Worm (Caenorhabditis elegans) whole organism, L4 larva: ENCODE results near the gene K01A6.6.

Experiments
- F10B5.3 ChIP-seq: sonication (generic microtip); optimal IDR thresholded peaks from 2 replicates; lab custom pipeline; 2016; ENCODE audit warnings: mild to moderate bottlenecking, missing genetic modification characterization, missing compliant biosample characterization
- F37D6.2 ChIP-seq: sonication (generic microtip); optimal IDR thresholded peaks from 2 replicates; lab custom pipeline; 2016; ENCODE audit warnings: mild to moderate bottlenecking, missing genetic modification characterization, missing compliant biosample characterization
- F44E2.7 ChIP-seq: fragments of 200-800 bp; sonication (Bioruptor generic); IDR thresholded peaks from 2 replicates; pipeline ENCODE4 v2.1.2; 2022; ENCODE audit warnings: missing genetic modification characterization, missing compliant biosample characterization
- T20F7.1 ChIP-seq: fragments of 200-800 bp; sonication (Bioruptor generic); optimal IDR thresholded peaks from 2 replicates; lab custom pipeline; 2018; ENCODE audit warnings: mild to moderate bottlenecking, missing genetic modification characterization, missing compliant biosample characterization
- T26A8.4 ChIP-seq: fragments of 200-800 bp; sonication (Bioruptor generic); IDR thresholded peaks from 2 replicates; pipeline ENCODE4 v1.3.6; 2022; ENCODE audit warnings: missing genetic modification characterization, missing compliant biosample characterization
- Y48G9A.11 ChIP-seq: fragments of 200-800 bp; sonication (Bioruptor generic); IDR thresholded peaks from 2 replicates; pipeline ENCODE4 v1.3.6; 2022; ENCODE audit warnings: missing genetic modification reagents, missing genetic modification characterization, missing compliant biosample characterization
- Y5F2A.4 ChIP-seq: fragments of 200-800 bp; sonication (Bioruptor generic); optimal IDR thresholded peaks from 2 replicates; lab custom pipeline; 2018; ENCODE audit warnings: mild to moderate bottlenecking, missing genetic modification characterization, missing compliant biosample characterization
- ZK546.5 ChIP-seq, 2 experiments: sonication (generic microtip); optimal IDR thresholded peaks; 2 replicates each; lab custom pipeline; 2017; ENCODE audit warnings: missing biosample characterization in 2 of 2, missing genetic modification characterization in 2 of 2
- aha-1 ChIP-seq: fragments of 150-350 bp; peaks from one replicate; lab custom pipeline; 2014; ENCODE audit warnings: missing biosample characterization, missing genetic modification characterization
- ceh-28 ChIP-seq: fragments of 150-350 bp; optimal IDR thresholded peaks from 2 replicates; lab custom pipeline; 2014; ENCODE audit warnings: missing biosample characterization, missing genetic modification reagents, missing genetic modification characterization
- cey-2 ChIP-seq: sonication (generic microtip); optimal IDR thresholded peaks from 3 replicates; lab custom pipeline; 2017; ENCODE audit warnings: missing genetic modification characterization, mild to moderate bottlenecking, missing compliant biosample characterization, antibody characterized with exemption, borderline replicate concordance; ENCODE audit not compliant: insufficient read depth
- daf-12 ChIP-seq: fragments of 150-350 bp; optimal IDR thresholded peaks from 2 replicates; lab custom pipeline; 2014; ENCODE audit warnings: missing biosample characterization, missing genetic modification reagents, missing genetic modification characterization
- daf-16 ChIP-seq, 3 experiments: sonication (generic microtip); optimal IDR thresholded peaks; 2 replicates each; lab custom pipeline; 2016 to 2017; ENCODE audit warnings: missing genetic modification characterization in 3 of 3, missing genetic modification reagents in 3 of 3, mild to moderate bottlenecking in 2 of 3, missing compliant biosample characterization in 2 of 3, missing biosample characterization in 1 of 3, moderate library complexity in 1 of 3
- daf-19 ChIP-seq: fragments of 200-800 bp; sonication (Bioruptor generic); conservative IDR thresholded peaks from 2 replicates; pipeline ENCODE4 v1.3.6; 2022; ENCODE audit warnings: missing genetic modification characterization, missing compliant biosample characterization
- daf-8 ChIP-seq: fragments of 200-800 bp; sonication (Bioruptor generic); IDR thresholded peaks from 2 replicates; pipeline ENCODE4 v1.3.6; 2022; ENCODE audit warnings: missing genetic modification characterization, missing compliant biosample characterization
- dmd-8 ChIP-seq: fragments of 200-800 bp; sonication (Bioruptor generic); IDR thresholded peaks from 2 replicates; pipeline ENCODE4 v1.3.6; 2022; ENCODE audit warnings: missing genetic modification characterization, missing compliant biosample characterization
- dpl-1 ChIP-seq: fragments of 150-350 bp; optimal IDR thresholded peaks from 2 replicates; lab custom pipeline; 2014; ENCODE audit warnings: missing biosample characterization, missing genetic modification reagents, missing genetic modification characterization
- hif-1 ChIP-seq, 2 experiments: sonication (generic microtip); optimal IDR thresholded peaks; 2 replicates each; lab custom pipeline; 2016 to 2017; ENCODE audit warnings: missing compliant biosample characterization in 2 of 2, missing genetic modification characterization in 2 of 2, missing genetic modification reagents in 2 of 2, missing genotype in 2 of 2, mild to moderate bottlenecking in 1 of 2
- hlh-11 ChIP-seq: fragments of 200-800 bp; sonication (Bioruptor generic); optimal IDR thresholded peaks from 2 replicates; lab custom pipeline; 2018; ENCODE audit warnings: mild to moderate bottlenecking, missing genetic modification characterization, missing compliant biosample characterization
- hlh-30 ChIP-seq: sonication (generic microtip); optimal IDR thresholded peaks from 2 replicates; lab custom pipeline; 2017; ENCODE audit warnings: antibody characterized with exemption, mild to moderate bottlenecking, missing genetic modification characterization, missing compliant biosample characterization; ENCODE audit not compliant: insufficient read depth
- lin-15B ChIP-seq: fragments of 150-350 bp; sonication (generic microtip); optimal IDR thresholded peaks from 3 replicates; lab custom pipeline; 2014; ENCODE audit warnings: missing biosample characterization, missing genetic modification characterization
- lin-39 ChIP-seq: fragments of 150-350 bp; optimal IDR thresholded peaks from 2 replicates; lab custom pipeline; 2014; ENCODE audit warnings: missing biosample characterization, missing genetic modification reagents, missing genetic modification characterization
- lir-3 ChIP-seq: sonication (generic microtip); optimal IDR thresholded peaks from 2 replicates; lab custom pipeline; 2016; ENCODE audit warnings: mild to moderate bottlenecking, missing genetic modification characterization, missing compliant biosample characterization
- mxl-3 ChIP-seq: fragments of 200-800 bp; sonication (Bioruptor generic); optimal IDR thresholded peaks from 2 replicates; lab custom pipeline; 2018; ENCODE audit warnings: mild to moderate bottlenecking, missing genetic modification characterization, missing compliant biosample characterization
- nhr-11 ChIP-seq: fragments of 150-350 bp; optimal IDR thresholded peaks from 2 replicates; lab custom pipeline; 2014; ENCODE audit warnings: missing biosample characterization, missing genetic modification characterization
- nhr-111 ChIP-seq: fragments of 200-800 bp; sonication (Bioruptor generic); optimal IDR thresholded peaks from 2 replicates; lab custom pipeline; 2018; ENCODE audit warnings: mild to moderate bottlenecking, missing genetic modification characterization, missing compliant biosample characterization
- nhr-237 ChIP-seq: sonication (generic microtip); optimal IDR thresholded peaks from 2 replicates; lab custom pipeline; 2017; ENCODE audit warnings: missing biosample characterization, missing genetic modification characterization
- nhr-28 ChIP-seq: fragments of 150-350 bp; optimal IDR thresholded peaks from 2 replicates; lab custom pipeline; 2014; ENCODE audit warnings: missing biosample characterization, missing genetic modification characterization
- nhr-76 ChIP-seq: fragments of 150-350 bp; optimal IDR thresholded peaks from 2 replicates; lab custom pipeline; 2014; ENCODE audit warnings: missing biosample characterization, missing genetic modification characterization
- pha-4 ChIP-seq, 2 experiments: fragments of 150-350 bp in 1 of 2; fragments of 200-800 bp in 1 of 2; sonication (Bioruptor generic) in 1 of 2; IDR thresholded peaks in 1 of 2; optimal IDR thresholded peaks in 1 of 2; 2 replicates each; pipeline versions ENCODE4 v1.3.6 to Lab custom; 2014 to 2022; ENCODE audit warnings: missing genetic modification characterization in 2 of 2, missing genetic modification reagents in 2 of 2, missing biosample characterization in 1 of 2, missing compliant biosample characterization in 1 of 2
- saeg-2 ChIP-seq: fragments of 200-800 bp; sonication (Bioruptor generic); IDR thresholded peaks from 2 replicates; pipeline ENCODE4 v1.3.6; 2022; ENCODE audit warnings: missing genetic modification reagents, missing genetic modification characterization, missing compliant biosample characterization
- unc-130 ChIP-seq: sonication (generic microtip); optimal IDR thresholded peaks from 2 replicates; lab custom pipeline; 2016; ENCODE audit warnings: missing genetic modification reagents, missing genetic modification characterization, missing compliant biosample characterization
- unc-62 ChIP-seq, 3 experiments: fragments of 150-350 bp in 1 of 3; sonication (generic microtip); optimal IDR thresholded peaks in 2 of 3; peaks in 1 of 3; 1 replicate in 1 of 3; 2 replicates in 2 of 3; lab custom pipeline; 2014 to 2017; ENCODE audit warnings: missing biosample characterization in 3 of 3, missing genetic modification characterization in 3 of 3, missing genetic modification reagents in 3 of 3, missing genotype in 1 of 3

The K01A6.6 gene

DNA sequence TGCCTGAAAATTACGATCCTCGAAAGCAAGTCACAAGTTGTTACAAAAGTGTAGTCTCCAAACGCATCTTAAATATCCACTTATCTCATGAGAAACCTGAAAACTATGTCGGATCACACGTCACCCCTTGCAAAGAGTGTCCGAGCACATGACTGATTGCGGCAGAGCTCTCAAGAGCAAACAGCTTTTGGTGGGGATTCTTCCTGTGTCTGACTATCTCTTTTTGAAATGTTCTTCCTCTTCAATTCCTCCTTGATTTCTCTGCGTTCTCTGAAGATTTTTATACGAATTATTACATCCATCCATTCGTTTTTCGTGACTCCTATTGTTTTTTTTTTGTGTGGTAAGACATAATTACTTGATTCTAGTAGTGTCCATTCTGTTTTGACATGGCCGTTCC is 13.7 kb downstream of the K01A6.6 start, which contains the start of gene T12A7.6:
T12A7.6 (plus strand) TSS at position 369 of the 400 bp plus-strand sequence.
- TF ChIP-seq nhr-11 (tag; lab: Kevin White, UChicago) (peak; percentile 92), hif-1 (tag; optimal IDR thresholded peaks at IDR 0.05; lab: Kevin White, UChicago) (peak in 1 of 2 experiments; percentile 5), nhr-237 (tag; lab: Kevin White, UChicago) (no peak), lin-39 (tag; lab: Kevin White, UChicago) (no peak), nhr-28 (tag; lab: Kevin White, UChicago) (peak; percentile 6), hlh-30 (peak; percentile 3), daf-16 (GFP tag; optimal IDR thresholded peaks at IDR 0.05; lab: Kevin White, UChicago) (peak in 1 of 2 experiments; percentile 5), daf-16 (tag; optimal IDR thresholded peaks at IDR 0.05; lab: Kevin White, UChicago) (no peak), unc-62 (GFP tag; optimal IDR thresholded peaks at IDR 0.05 in 1 of 2; lab: Kevin White, UChicago) (peak in 1 of 2 experiments; percentile 57), unc-62 (tag; optimal IDR thresholded peaks at IDR 0.05; lab: Kevin White, UChicago) (no peak), hlh-11 (peak; percentile 32)

- TF ChIP-seq saeg-2 (GFP tag; lab: Robert Waterston, UW) (no peak), T20F7.1 (GFP tag; lab: Kevin White, UChicago) (no peak), daf-19 (no peak), hif-1 (tag; optimal IDR thresholded peaks at IDR 0.05; lab: Kevin White, UChicago) (no peak), nhr-76 (no peak), ceh-28 (tag; lab: Kevin White, UChicago) (no peak), Y5F2A.4 (GFP tag; lab: Kevin White, UChicago) (no peak), F10B5.3 (tag; lab: Kevin White, UChicago) (no peak), T26A8.4 (GFP tag; lab: Robert Waterston, UW) (no peak), nhr-11 (tag; lab: Kevin White, UChicago) (no peak), lir-3 (tag; lab: Kevin White, UChicago) (no peak), cey-2 (no peak), daf-8 (GFP tag; lab: Robert Waterston, UW) (no peak)
Observed at ce11 chrIV:11754328-11754727, 19.2 kb downstream of the K01A6.6 start, which contains the start of gene scl-18. TSS of gene scl-18 (minus strand) at chrIV:11754428.

- TF ChIP-seq aha-1 (tag; lab: Kevin White, UChicago) (peak; percentile 56), nhr-28 (tag; lab: Kevin White, UChicago) (no peak)
Observed at ce11 chrIV:11755003-11755402, 19.9 kb downstream of the K01A6.6 start, which contains the start of gene T12A7.10. TSS of gene T12A7.10 (minus strand) at chrIV:11755103.

DNA sequence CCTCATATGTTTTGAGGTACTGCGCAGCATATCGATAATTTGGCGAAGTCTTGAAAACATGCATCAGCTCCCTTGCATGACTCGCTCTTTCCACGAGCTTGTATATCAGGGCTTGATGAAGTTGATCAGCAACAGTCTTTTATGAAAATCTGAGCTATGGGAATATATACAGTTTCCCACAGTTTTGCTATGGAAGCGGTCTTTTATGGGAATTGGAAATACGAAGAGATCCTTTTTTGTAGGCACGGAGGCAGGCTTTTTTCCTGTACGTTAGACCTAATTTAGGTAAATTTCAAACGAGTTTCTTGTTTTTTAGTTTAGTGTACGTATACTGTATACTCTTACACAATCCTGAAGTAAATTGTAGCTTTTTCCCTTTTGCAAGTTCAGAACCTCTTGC is 20.8 kb downstream of the K01A6.6 start, which contains the start of gene T12A7.9:
T12A7.9 (minus strand) TSS at position 101 of the 400 bp plus-strand sequence.
- TF ChIP-seq F37D6.2 (tag; lab: Kevin White, UChicago) (no peak), lin-15B (no peak), pha-4 (GFP tag; IDR thresholded peaks at IDR 0.05; lab: Robert Waterston, UW) (0 out of 2 replicates have a peak, but pooled peaks have one; percentile 8), pha-4 (tag; optimal IDR thresholded peaks at IDR 0.05; lab: Kevin White, UChicago) (no peak), hlh-30 (no peak), nhr-111 (peak; percentile 7), nhr-28 (tag; lab: Kevin White, UChicago) (no peak), nhr-76 (no peak), daf-12 (tag; lab: Kevin White, UChicago) (no peak), unc-130 (GFP tag; lab: Kevin White, UChicago) (no peak), unc-62 (GFP tag; optimal IDR thresholded peaks at IDR 0.05 in 1 of 2; lab: Kevin White, UChicago) (no peak), unc-62 (tag; optimal IDR thresholded peaks at IDR 0.05; lab: Kevin White, UChicago) (no peak), ZK546.5 (tag; optimal IDR thresholded peaks at IDR 0.05; lab: Kevin White, UChicago) (no peak), cey-2 (no peak), dmd-8 (GFP tag; lab: Robert Waterston, UW) (no peak), mxl-3 (GFP tag; lab: Kevin White, UChicago) (no peak)

ce11 chrIV:11759852-11760251 is 24.7 kb downstream of the K01A6.6 start:
- TF ChIP-seq nhr-11 (tag; lab: Kevin White, UChicago): peak; percentile 26
- no peak for TF ChIP-seq Y48G9A.11
- no peak for TF ChIP-seq F44E2.7 (GFP tag; lab: Robert Waterston, UW)
- TF ChIP-seq dpl-1 (GFP tag; lab: Kevin White, UChicago): no peak
